Worm (Caenorhabditis elegans) whole organism, mixed stage, embryonic: Measurements from ENCODE around the gene nhr-78.

Source experiments
- nhr-28 ChIP-seq: fragments of 150-350 bp; optimal IDR thresholded peaks from 2 replicates; lab custom pipeline; 2014; ENCODE audit warnings: missing biosample characterization, missing genetic modification characterization
- nhr-76 ChIP-seq: sonication (generic microtip); optimal IDR thresholded peaks from 2 replicates; lab custom pipeline; 2017; ENCODE audit warnings: missing biosample characterization, missing genetic modification characterization
- pha-4 ChIP-seq: fragments of 150-350 bp; optimal IDR thresholded peaks from 2 replicates; lab custom pipeline; 2018; ENCODE audit warnings: missing biosample characterization, missing genetic modification reagents, missing genetic modification characterization
- sptf-1 ChIP-seq: sonication (generic microtip); optimal IDR thresholded peaks from 2 replicates; lab custom pipeline; 2017; ENCODE audit warnings: mild to moderate bottlenecking, missing genetic modification characterization, moderate library complexity, missing compliant biosample characterization

- TF ChIP-seq sptf-1 (tag; lab: Kevin White, UChicago) (no peak), pha-4 (no peak), nhr-28 (tag; lab: Kevin White, UChicago) (no peak), nhr-76 (tag; lab: Kevin White, UChicago) (no peak)
Observed at ce11 chrIV:4277694-4278093, at the start of gene nhr-78.
